Worm (Caenorhabditis elegans): ENCODE data around the gene pxn-1.

The pxn-1 gene

DNA sequence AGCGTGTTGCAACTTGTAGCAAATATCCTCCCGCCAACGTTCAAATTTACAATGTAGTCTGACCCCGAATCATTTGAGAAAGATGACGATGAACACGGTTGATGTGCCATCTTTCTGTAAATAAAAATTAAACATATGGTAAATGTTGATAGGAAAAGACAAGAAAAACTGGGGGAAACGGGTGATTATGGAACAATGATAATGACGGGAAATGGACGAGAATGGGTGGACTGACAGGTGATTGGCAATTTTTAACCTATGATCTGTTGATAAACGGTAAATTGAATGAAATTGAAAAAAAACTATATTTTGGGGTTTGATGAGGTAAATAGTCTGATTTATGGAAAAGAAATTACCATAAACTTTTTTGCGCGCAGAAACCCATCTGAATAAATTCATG lies 34.4 kb upstream of the pxn-1 start, which contains the start of gene T23B12.6:
T23B12.6 (minus strand) TSS at position 114 of the 400 bp plus-strand sequence.
- TF ChIP-seq K11D2.4 (GFP tag; IDR thresholded peaks at IDR 0.05) (no peak), K12H6.12 (tag; optimal IDR thresholded peaks at IDR 0.05) (no peak), akir-1 (GFP tag; optimal IDR thresholded peaks at IDR 0.05) (no peak), atf-7 (tag; optimal IDR thresholded peaks at IDR 0.05) (no peak), sea-2 (GFP tag; IDR thresholded peaks at IDR 0.05) (no peak), mel-28 (tag; optimal IDR thresholded peaks at IDR 0.05; ENCODE audit: borderline replicate concordance) (no peak), F49E8.2 (tag; optimal IDR thresholded peaks at IDR 0.05; ENCODE audit: insufficient read depth) (no peak), somi-1 (GFP tag; optimal IDR thresholded peaks at IDR 0.05) (no peak), madf-3 (GFP tag; IDR thresholded peaks at IDR 0.05) (no peak), nfya-1 (tag; optimal IDR thresholded peaks at IDR 0.05; ENCODE audit: borderline replicate concordance, insufficient read depth) (no peak), T07F8.4 (tag; optimal IDR thresholded peaks at IDR 0.05) (no peak), pha-4 (tag; optimal IDR thresholded peaks at IDR 0.05) (no peak), D2030.7 (GFP tag; IDR thresholded peaks at IDR 0.05) (no peak), sptf-2 (GFP tag; optimal IDR thresholded peaks at IDR 0.05) (no peak), tbp1 (GFP tag; optimal IDR thresholded peaks at IDR 0.05) (peak; percentile 4), egrh-3 (GFP tag; IDR thresholded peaks at IDR 0.05) (no peak), madf-6 (GFP tag; IDR thresholded peaks at IDR 0.05) (0 out of 2 replicates have a peak, but pooled peaks have one; percentile 5), F10E7.11 (tag; optimal IDR thresholded peaks at IDR 0.05) (no peak), lsy-27 (tag; optimal IDR thresholded peaks at IDR 0.05; ENCODE audit: borderline replicate concordance, insufficient read depth) (no peak), aptf-2 (GFP tag; conservative IDR thresholded peaks at IDR 0.05) (no peak), bed-1 (GFP tag; IDR thresholded peaks at IDR 0.05) (no peak), T26A5.8 (tag; optimal IDR thresholded peaks at IDR 0.05) (no peak), F33H1.4 (GFP tag; IDR thresholded peaks at IDR 0.05) (no peak), hsf-1 (GFP tag; IDR thresholded peaks at IDR 0.05) (no peak), hlh-12 (tag; optimal IDR thresholded peaks at IDR 0.05) (no peak), madf-8 (GFP tag; conservative IDR thresholded peaks at IDR 0.05) (no peak), dox-1 (GFP tag; IDR thresholded peaks at IDR 0.05) (peak; percentile 5; the same call in 1 of the 2 replicates), him-1 (tag; optimal IDR thresholded peaks at IDR 0.05) (no peak), lag-1 (GFP tag; IDR thresholded peaks at IDR 0.05) (no peak), F23B12.7 (tag; optimal IDR thresholded peaks at IDR 0.05; ENCODE audit: insufficient read depth) (no peak), snpc-1.1 (tag; optimal IDR thresholded peaks at IDR 0.05; ENCODE audit: insufficient read depth) (no peak), F52B5.7 (tag; optimal IDR thresholded peaks at IDR 0.05) (no peak), aptf-3 (GFP tag; IDR thresholded peaks at IDR 0.05) (no peak), nhr-80 (tag; optimal IDR thresholded peaks at IDR 0.05) (peak; percentile 83), attf-3 (GFP tag; conservative IDR thresholded peaks at IDR 0.05) (no peak), ceh-91 (GFP tag; IDR thresholded peaks at IDR 0.05) (no peak), cebp-1 (GFP tag; IDR thresholded peaks at IDR 0.05) (no peak), cebp-1 (tag; optimal IDR thresholded peaks at IDR 0.05) (no peak), efl-1 (GFP tag; optimal IDR thresholded peaks at IDR 0.05) (no peak), ceh-100 (GFP tag; IDR thresholded peaks at IDR 0.05) (no peak), ets-4 (GFP tag; optimal IDR thresholded peaks at IDR 0.05) (peak; percentile 5), snpc-3.4 (tag; optimal IDR thresholded peaks at IDR 0.05) (no peak)
